Worm (Caenorhabditis elegans): ENCODE results near the gene unc-80.

ce11 chrV:20871194-20871593 lies 8.2 kb upstream of the unc-80 start:
- TF ChIP-seq tbx-37 (GFP tag; conservative IDR thresholded peaks at IDR 0.05) (no peak), ets-7 (tag; optimal IDR thresholded peaks at IDR 0.05) (no peak), ama-1 (optimal IDR thresholded peaks at IDR 0.05) (no peak), hnd-1 (tag; optimal IDR thresholded peaks at IDR 0.05) (no peak), sea-1 (GFP tag; conservative IDR thresholded peaks at IDR 0.05) (no peak), aly-1 (tag; optimal IDR thresholded peaks at IDR 0.05) (no peak)
